Fruit fly (Drosophila melanogaster) whole organism, embryonic: Measurements from ENCODE around the gene Rh3.
"Not testable (repeated sequence)": the region's sequence is repeated elsewhere in the genome, so short reads cannot be mapped to it uniquely, and the experiment has no call there.

Source experiments
- CG12659 ChIP-seq: fragments of 200-800 bp; sonication (Bioruptor generic); optimal IDR thresholded peaks from 3 replicates; lab custom pipeline; 2017; ENCODE audit warnings: mild to moderate bottlenecking, missing biosample characterization, missing genetic modification reagents, missing genetic modification characterization
- CG12744 ChIP-seq: fragments of 200-800 bp; sonication (Bioruptor generic); optimal IDR thresholded peaks from 2 replicates; lab custom pipeline; 2016; ENCODE audit warnings: missing biosample characterization, missing genetic modification characterization
- CG18011 ChIP-seq: fragments of 200-800 bp; sonication (Bioruptor generic); optimal IDR thresholded peaks from 2 replicates; lab custom pipeline; 2017; ENCODE audit warnings: missing biosample characterization, missing genetic modification characterization, mild to moderate bottlenecking, moderate library complexity, missing genotype
- CG31388 ChIP-seq: fragments of 200-800 bp; sonication (Bioruptor generic); optimal IDR thresholded peaks from 2 replicates; lab custom pipeline; 2016; ENCODE audit warnings: missing biosample characterization, missing genetic modification characterization
- CG42726 ChIP-seq: fragments of 200-800 bp; sonication (Bioruptor generic); IDR thresholded peaks from 2 replicates; pipeline ENCODE4 v1.3.6; 2022; ENCODE audit warnings: missing biosample characterization, missing genetic modification characterization; ENCODE audit not compliant: partially characterized antibody
- CG4328 ChIP-seq: fragments of 200-800 bp; sonication (Bioruptor generic); optimal IDR thresholded peaks from 3 replicates; lab custom pipeline; 2017; ENCODE audit warnings: missing biosample characterization, missing genetic modification reagents, missing genetic modification characterization
- CG9932 ChIP-seq: fragments of 200-800 bp; sonication (Bioruptor generic); IDR thresholded peaks from 2 replicates; pipeline ENCODE4 v1.3.6; 2022; ENCODE audit warnings: missing biosample characterization, missing genetic modification characterization
- D19B ChIP-seq: fragments of 200-800 bp; sonication (Bioruptor generic); optimal IDR thresholded peaks from 2 replicates; lab custom pipeline; 2017; ENCODE audit warnings: missing biosample characterization, mild to moderate bottlenecking, missing genetic modification characterization
- Dbx ChIP-seq: fragments of 200-800 bp; sonication (Bioruptor generic); IDR thresholded peaks from 3 replicates; pipeline ENCODE4 v1.3.6; 2022; ENCODE audit warnings: missing biosample characterization, missing genetic modification characterization
- Ets65A ChIP-seq: fragments of 200-800 bp; sonication (Bioruptor generic); peaks from one replicate; lab custom pipeline; 2016; ENCODE audit warnings: missing biosample characterization, missing genetic modification characterization
- H15 ChIP-seq: fragments of 200-800 bp; sonication (Bioruptor generic); IDR thresholded peaks from 3 replicates; pipeline ENCODE4 v1.3.6; 2022; ENCODE audit warnings: missing biosample characterization, missing genetic modification characterization
- Nf-YB ChIP-seq: fragments of 200-800 bp; sonication (Bioruptor generic); optimal IDR thresholded peaks from 3 replicates; lab custom pipeline; 2019; ENCODE audit warnings: missing biosample characterization, mild to moderate bottlenecking, missing genetic modification characterization, moderate library complexity
- Stat92E ChIP-seq, 3 experiments: fragments of >200 bp in 2 of 3; fragments of 200-800 bp in 1 of 3; sonication (Bioruptor generic) in 1 of 3; optimal IDR thresholded peaks; 2 replicates each; lab custom pipeline; 2017 to 2019; ENCODE audit warnings: missing biosample characterization in 3 of 3, missing genetic modification characterization in 3 of 3, mild to moderate bottlenecking in 1 of 3, moderate library complexity in 1 of 3
- Trl ChIP-seq, 3 experiments: fragments of >200 bp in 2 of 3; fragments of 200-800 bp in 1 of 3; sonication (Bioruptor generic) in 1 of 3; optimal IDR thresholded peaks; 2 replicates in 1 of 3; 3 replicates in 2 of 3; lab custom pipeline; 2016 to 2017; ENCODE audit warnings: missing biosample characterization in 1 of 3, missing genetic modification characterization in 1 of 3
- abd-A ChIP-seq: fragments of 200-800 bp; sonication (Bioruptor generic); optimal IDR thresholded peaks from 3 replicates; lab custom pipeline; 2019; ENCODE audit warnings: missing biosample characterization, mild to moderate bottlenecking, missing genetic modification characterization, moderate library complexity
- ac ChIP-seq: fragments of 200-800 bp; sonication (Bioruptor generic); optimal IDR thresholded peaks from 3 replicates; lab custom pipeline; 2017; ENCODE audit warnings: missing biosample characterization, mild to moderate bottlenecking, missing genetic modification characterization
- al ChIP-seq: fragments of 200-800 bp; sonication (Bioruptor generic); IDR thresholded peaks from 2 replicates; pipeline ENCODE4 v1.3.6; 2022; ENCODE audit warnings: missing biosample characterization, missing genetic modification characterization
- az2 ChIP-seq: fragments of 200-800 bp; sonication (Bioruptor generic); optimal IDR thresholded peaks from 3 replicates; lab custom pipeline; 2016; ENCODE audit warnings: missing biosample characterization, missing genetic modification characterization
- br ChIP-seq: fragments of >200 bp; optimal IDR thresholded peaks from 2 replicates; lab custom pipeline; 2017
- chn ChIP-seq: fragments of 200-800 bp; sonication (Bioruptor generic); optimal IDR thresholded peaks from 2 replicates; lab custom pipeline; 2016; ENCODE audit warnings: missing biosample characterization, missing genetic modification characterization
- danr ChIP-seq: fragments of 200-800 bp; sonication (Bioruptor generic); IDR thresholded peaks from 2 replicates; pipeline ENCODE4 v1.3.6; 2022; ENCODE audit warnings: missing biosample characterization, missing genetic modification characterization
- ems ChIP-seq: fragments of 200-800 bp; sonication (Bioruptor generic); optimal IDR thresholded peaks from 3 replicates; lab custom pipeline; 2016; ENCODE audit warnings: missing biosample characterization, missing genetic modification characterization
- ewg ChIP-seq: fragments of 200-800 bp; sonication (Bioruptor generic); optimal IDR thresholded peaks from 3 replicates; lab custom pipeline; 2017; ENCODE audit warnings: mild to moderate bottlenecking, missing biosample characterization, missing genetic modification reagents, missing genetic modification characterization
- grau ChIP-seq: fragments of 200-800 bp; optimal IDR thresholded peaks from 3 replicates; lab custom pipeline; 2019; ENCODE audit warnings: missing biosample characterization, mild to moderate bottlenecking, missing genetic modification characterization, moderate library complexity
- her ChIP-seq: fragments of 200-800 bp; sonication (Bioruptor generic); optimal IDR thresholded peaks from 2 replicates; lab custom pipeline; 2016; ENCODE audit warnings: missing biosample characterization, missing genetic modification characterization
- kni ChIP-seq: fragments of 200-800 bp; sonication (Bioruptor generic); optimal IDR thresholded peaks from 3 replicates; lab custom pipeline; 2017; ENCODE audit warnings: mild to moderate bottlenecking, missing biosample characterization, missing genetic modification reagents, missing genetic modification characterization
- mam ChIP-seq: fragments of 200-800 bp; sonication (Bioruptor generic); optimal IDR thresholded peaks from 3 replicates; lab custom pipeline; 2016; ENCODE audit warnings: missing biosample characterization, missing genetic modification characterization
- pfk ChIP-seq: fragments of 200-800 bp; sonication (Bioruptor generic); optimal IDR thresholded peaks from 2 replicates; lab custom pipeline; 2018; ENCODE audit warnings: missing biosample characterization, mild to moderate bottlenecking, missing genetic modification characterization, moderate library complexity
- ranshi ChIP-seq: fragments of 200-800 bp; sonication (Bioruptor generic); IDR thresholded peaks from 2 replicates; pipeline ENCODE4 v1.3.6; 2022; ENCODE audit warnings: missing biosample characterization, missing genetic modification characterization
- sc ChIP-seq, 3 experiments: fragments of >200 bp in 2 of 3; fragments of 200-800 bp in 1 of 3; sonication (Bioruptor generic) in 1 of 3; optimal IDR thresholded peaks; 2 replicates in 2 of 3; 3 replicates in 1 of 3; lab custom pipeline; 2017; ENCODE audit warnings: mild to moderate bottlenecking in 1 of 3, missing biosample characterization in 1 of 3, missing genetic modification characterization in 1 of 3, missing genetic modification reagents in 1 of 3
- slou ChIP-seq: fragments of 200-800 bp; sonication (Bioruptor generic); optimal IDR thresholded peaks from 3 replicates; lab custom pipeline; 2016; ENCODE audit warnings: missing biosample characterization, missing genetic modification characterization
- slp2 ChIP-seq: fragments of 200-800 bp; sonication (Bioruptor generic); optimal IDR thresholded peaks from 2 replicates; lab custom pipeline; 2016; ENCODE audit warnings: missing biosample characterization, missing genetic modification characterization
- ttk ChIP-seq: fragments of 200-800 bp; sonication (Bioruptor generic); IDR thresholded peaks from 2 replicates; pipeline ENCODE4 v2.1.2; 2022; ENCODE audit warnings: missing biosample characterization, missing genetic modification characterization
- unpg ChIP-seq: fragments of 200-800 bp; sonication (Bioruptor generic); optimal IDR thresholded peaks from 3 replicates; lab custom pipeline; 2018; ENCODE audit warnings: missing biosample characterization, mild to moderate bottlenecking, missing genetic modification characterization, moderate library complexity
- usp ChIP-seq: fragments of >200 bp; optimal IDR thresholded peaks from 2 replicates; lab custom pipeline; 2017; ENCODE audit warnings: missing biosample characterization, missing genetic modification characterization
- wek ChIP-seq: fragments of 200-800 bp; sonication (Bioruptor generic); optimal IDR thresholded peaks from 3 replicates; lab custom pipeline; 2018; ENCODE audit warnings: missing biosample characterization, mild to moderate bottlenecking, missing genetic modification characterization, moderate library complexity
- zen2 ChIP-seq: fragments of 200-800 bp; sonication (Bioruptor generic); IDR thresholded peaks from 3 replicates; pipeline ENCODE4 v1.3.6; 2022; ENCODE audit warnings: missing biosample characterization, missing genetic modification characterization; ENCODE audit not compliant: partially characterized antibody

Gene Rh3

dm6 chr3R:20082350-20082749, at the start of gene Rh3:
Gene Rh3, minus strand, starts transcription at chr3R:20082450.
- TF ChIP-seq D19B (no peak), her (no peak), Dbx (GFP tag; lab: Robert Waterston, UW) (no peak), danr (GFP tag; lab: Robert Waterston, UW) (no peak), CG42726 (GFP tag; lab: Robert Waterston, UW) (no peak), chn (GFP tag; lab: Kevin White, UChicago) (no peak), CG12744 (no peak), sc (optimal IDR thresholded peaks at IDR 0.05; lab: Kevin White, UChicago) (no peak), sc (GFP tag; optimal IDR thresholded peaks at IDR 0.05; lab: Kevin White, UChicago) (no peak), ems (GFP tag; lab: Kevin White, UChicago) (no peak), ac (no peak), slou (no peak), slp2 (GFP tag; lab: Kevin White, UChicago) (no peak), kni (GFP tag; lab: Kevin White, UChicago) (no peak)
- TF ChIP-seq, all 482 proteins: peak for 0

- TF ChIP-seq Ets65A: peak; percentile 90
- no peak for TF ChIP-seq usp (GFP tag; lab: Kevin White, UChicago)
- no peak for TF ChIP-seq br (lab: Kevin White, UChicago)
Measured at dm6 chr3R:20124394-20124793, 42.1 kb upstream of the Rh3 start.

dm6 chr3R:20120760-20121159, 38.5 kb upstream of the Rh3 start, which contains the start of gene Gr92a:
Gene Gr92a, plus strand, starts transcription at chr3R:20121060.
- TF ChIP-seq Nf-YB (GFP tag; lab: Kevin White, UChicago) (no peak), H15 (GFP tag; lab: Robert Waterston, UW) (no peak), unpg (GFP tag; lab: Kevin White, UChicago) (no peak), ttk (no peak), CG12659 (no peak)

dm6 chr3R:20114538-20114937, 32.3 kb upstream of the Rh3 start, which contains the start of gene CG10887:
Gene CG10887, plus strand, starts transcription at chr3R:20114838.
- not testable (repeated sequence) for TF ChIP-seq mam (GFP tag; lab: Kevin White, UChicago); CG4328; az2 (GFP tag; lab: Kevin White, UChicago)

dm6 chr3R:20107863-20108262, 25.6 kb upstream of the Rh3 start, which contains the start of gene CG31206:
Gene CG31206, minus strand, starts transcription at chr3R:20107963.
- no peak for TF ChIP-seq slp2 (GFP tag; lab: Kevin White, UChicago)
- no peak for TF ChIP-seq al

- no peak for TF ChIP-seq ranshi
- no peak for TF ChIP-seq zen2 (GFP tag; lab: Robert Waterston, UW)
- TF ChIP-seq Stat92E (GFP tag; optimal IDR thresholded peaks at IDR 0.05; lab: Kevin White, UChicago): no peak
- TF ChIP-seq CG9932: no peak
- peak; percentile 59 for TF ChIP-seq ewg (GFP tag; lab: Kevin White, UChicago)
- TF ChIP-seq pfk (GFP tag; lab: Kevin White, UChicago): peak; percentile 87
- no peak for TF ChIP-seq CG18011 (GFP tag; lab: Kevin White, UChicago)
- TF ChIP-seq grau (tag; lab: Kevin White, UChicago): no peak
- TF ChIP-seq CG31388: no peak
- TF ChIP-seq Trl (optimal IDR thresholded peaks at IDR 0.05; lab: Kevin White, UChicago): peak; percentile 34 to 52
- TF ChIP-seq Trl (GFP tag; optimal IDR thresholded peaks at IDR 0.05; lab: Kevin White, UChicago): no peak
- peak; percentile 3 for TF ChIP-seq abd-A (tag; lab: Kevin White, UChicago)
- no peak for TF ChIP-seq wek (GFP tag; lab: Kevin White, UChicago)
Measured at dm6 chr3R:20080205-20080604, 2.0 kb downstream of the Rh3 start.
